Worm (Caenorhabditis elegans) whole organism, late embryonic: Measurements from ENCODE around the gene metl-13.

ENCODE experiments used
- C08G9.2 ChIP-seq: sonication (generic microtip); optimal IDR thresholded peaks from 2 replicates; lab custom pipeline; 2016; ENCODE audit warnings: mild to moderate bottlenecking, missing genetic modification characterization, moderate library complexity, missing compliant biosample characterization
- K02D7.2 ChIP-seq: sonication (generic microtip); optimal IDR thresholded peaks from 2 replicates; lab custom pipeline; 2017; ENCODE audit warnings: mild to moderate bottlenecking, missing genetic modification characterization, missing compliant biosample characterization
- ahr-1 ChIP-seq: sonication (generic microtip); optimal IDR thresholded peaks from 2 replicates; lab custom pipeline; 2016; ENCODE audit warnings: missing genetic modification characterization, missing compliant biosample characterization
- ama-1 ChIP-seq: fragments of 150-350 bp; optimal IDR thresholded peaks from 2 replicates; lab custom pipeline; 2014
- ceh-14 ChIP-seq: sonication (generic microtip); optimal IDR thresholded peaks from 2 replicates; lab custom pipeline; 2016; ENCODE audit warnings: missing genotype, missing genetic modification characterization, missing compliant biosample characterization
- ceh-18 ChIP-seq: sonication (generic microtip); optimal IDR thresholded peaks from 2 replicates; lab custom pipeline; 2016; ENCODE audit warnings: missing genetic modification characterization, missing compliant biosample characterization
- ceh-19 ChIP-seq: fragments of 200-800 bp; sonication (Bioruptor generic); optimal IDR thresholded peaks from 2 replicates; lab custom pipeline; 2018; ENCODE audit warnings: mild to moderate bottlenecking, missing genetic modification characterization, missing compliant biosample characterization
- ceh-2 ChIP-seq: sonication (generic microtip); optimal IDR thresholded peaks from 2 replicates; lab custom pipeline; 2016; ENCODE audit warnings: missing genotype, missing genetic modification characterization, missing compliant biosample characterization
- ceh-24 ChIP-seq: sonication (generic microtip); optimal IDR thresholded peaks from 2 replicates; lab custom pipeline; 2016; ENCODE audit warnings: mild to moderate bottlenecking, missing genetic modification characterization, missing compliant biosample characterization
- ceh-30 ChIP-seq: fragments of 150-350 bp; optimal IDR thresholded peaks from 2 replicates; lab custom pipeline; 2014; ENCODE audit warnings: missing biosample characterization, missing genetic modification characterization
- ceh-45 ChIP-seq: fragments of 200-800 bp; sonication (Bioruptor generic); IDR thresholded peaks from 2 replicates; pipeline ENCODE4 v1.3.6; 2022; ENCODE audit warnings: missing genetic modification reagents, missing genetic modification characterization, missing compliant biosample characterization
- ceh-48 ChIP-seq: sonication (generic microtip); optimal IDR thresholded peaks from 2 replicates; lab custom pipeline; 2016; ENCODE audit warnings: missing genetic modification characterization, inconsistent platforms, missing compliant biosample characterization
- ceh-6 ChIP-seq: fragments of 200-800 bp; sonication (Bioruptor generic); optimal IDR thresholded peaks from 2 replicates; lab custom pipeline; 2018; ENCODE audit warnings: mild to moderate bottlenecking, missing genetic modification characterization, missing compliant biosample characterization
- che-1 ChIP-seq: sonication (generic microtip); optimal IDR thresholded peaks from 2 replicates; lab custom pipeline; 2016; ENCODE audit warnings: mild to moderate bottlenecking, missing genetic modification characterization, missing compliant biosample characterization
- dmd-4 ChIP-seq: sonication (generic microtip); optimal IDR thresholded peaks from 2 replicates; lab custom pipeline; 2016; ENCODE audit warnings: borderline replicate concordance, missing genetic modification characterization, missing compliant biosample characterization
- elt-2 ChIP-seq: sonication (generic microtip); optimal IDR thresholded peaks from 2 replicates; lab custom pipeline; 2016; ENCODE audit warnings: missing genetic modification reagents, missing genetic modification characterization, missing compliant biosample characterization
- elt-4 ChIP-seq: sonication (generic microtip); optimal IDR thresholded peaks from 2 replicates; lab custom pipeline; 2016; ENCODE audit warnings: missing genetic modification characterization, missing compliant biosample characterization
- fkh-10 ChIP-seq: fragments of 150-350 bp; optimal IDR thresholded peaks from 2 replicates; lab custom pipeline; 2014; ENCODE audit warnings: missing biosample characterization, missing genetic modification reagents, missing genetic modification characterization
- fkh-6 ChIP-seq: sonication (generic microtip); optimal IDR thresholded peaks from 2 replicates; lab custom pipeline; 2016; ENCODE audit warnings: missing genetic modification characterization, missing compliant biosample characterization
- gmeb-2 ChIP-seq: sonication (generic microtip); optimal IDR thresholded peaks from 2 replicates; lab custom pipeline; 2016; ENCODE audit warnings: missing genetic modification characterization, inconsistent platforms, missing compliant biosample characterization
- hlh-13 ChIP-seq: fragments of 200-800 bp; sonication (Bioruptor generic); optimal IDR thresholded peaks from 2 replicates; lab custom pipeline; 2018; ENCODE audit warnings: mild to moderate bottlenecking, missing genetic modification characterization, missing compliant biosample characterization
- hlh-8 ChIP-seq: sonication (generic microtip); optimal IDR thresholded peaks from 2 replicates; lab custom pipeline; 2016; ENCODE audit warnings: missing genotype, missing genetic modification characterization, missing compliant biosample characterization
- lim-6 ChIP-seq: sonication (generic microtip); optimal IDR thresholded peaks from 2 replicates; lab custom pipeline; 2016; ENCODE audit warnings: missing genetic modification characterization, missing compliant biosample characterization
- madf-2 ChIP-seq: sonication (generic microtip); optimal IDR thresholded peaks from 2 replicates; lab custom pipeline; 2017; ENCODE audit warnings: missing genetic modification characterization, missing compliant biosample characterization
- mec-3 ChIP-seq: sonication (generic microtip); optimal IDR thresholded peaks from 2 replicates; lab custom pipeline; 2016; ENCODE audit warnings: borderline replicate concordance, missing genetic modification characterization, missing compliant biosample characterization
- nfya-1 ChIP-seq: sonication (generic microtip); optimal IDR thresholded peaks from 2 replicates; lab custom pipeline; 2017; ENCODE audit warnings: missing genetic modification characterization, mild to moderate bottlenecking, missing compliant biosample characterization, antibody characterized with exemption, moderate library complexity
- nhr-11 ChIP-seq: fragments of 150-350 bp; optimal IDR thresholded peaks from 2 replicates; lab custom pipeline; 2014; ENCODE audit warnings: missing biosample characterization, missing genetic modification characterization
- npax-4 ChIP-seq: sonication (generic microtip); optimal IDR thresholded peaks from 2 replicates; lab custom pipeline; 2016; ENCODE audit warnings: missing genetic modification characterization, missing compliant biosample characterization
- pha-2 ChIP-seq: sonication (generic microtip); optimal IDR thresholded peaks from 2 replicates; lab custom pipeline; 2017; ENCODE audit warnings: mild to moderate bottlenecking, missing genetic modification characterization, missing compliant biosample characterization
- pha-4 ChIP-seq: fragments of 150-350 bp; optimal IDR thresholded peaks from 2 replicates; lab custom pipeline; 2018; ENCODE audit warnings: missing biosample characterization, missing genetic modification reagents, missing genetic modification characterization
- pqm-1 ChIP-seq: sonication (generic microtip); optimal IDR thresholded peaks from 2 replicates; lab custom pipeline; 2016; ENCODE audit warnings: missing genetic modification characterization, missing compliant biosample characterization
- rnt-1 ChIP-seq: sonication (generic microtip); optimal IDR thresholded peaks from 2 replicates; lab custom pipeline; 2016; ENCODE audit warnings: missing genetic modification characterization, missing compliant biosample characterization
- sdc-2 ChIP-seq: sonication (generic microtip); optimal IDR thresholded peaks from 2 replicates; lab custom pipeline; 2016; ENCODE audit warnings: missing genotype, missing genetic modification characterization, missing compliant biosample characterization
- syd-9 ChIP-seq: sonication (generic microtip); optimal IDR thresholded peaks from 2 replicates; lab custom pipeline; 2016; ENCODE audit warnings: mild to moderate bottlenecking, missing genetic modification characterization, moderate library complexity, missing compliant biosample characterization
- tbx-2 ChIP-seq: sonication (generic microtip); optimal IDR thresholded peaks from 2 replicates; lab custom pipeline; 2016; ENCODE audit warnings: missing genetic modification characterization, missing compliant biosample characterization
- tbx-7 ChIP-seq: sonication (generic microtip); optimal IDR thresholded peaks from 2 replicates; lab custom pipeline; 2016; ENCODE audit warnings: missing genotype, missing genetic modification characterization, missing compliant biosample characterization
- unc-55 ChIP-seq: sonication (generic microtip); optimal IDR thresholded peaks from 2 replicates; lab custom pipeline; 2017; ENCODE audit warnings: missing biosample characterization, missing genetic modification reagents, missing genetic modification characterization
- unc-86 ChIP-seq: sonication (generic microtip); optimal IDR thresholded peaks from 2 replicates; lab custom pipeline; 2016; ENCODE audit warnings: missing genetic modification characterization, missing compliant biosample characterization
- ztf-16 ChIP-seq: sonication (generic microtip); optimal IDR thresholded peaks from 2 replicates; lab custom pipeline; 2017; ENCODE audit warnings: missing genetic modification characterization, missing compliant biosample characterization

metl-13 gene

ce11 chrIV:6605863-6606262 is 29.0 kb upstream of the metl-13 start, which contains the start of gene nstp-2:
TSS of gene nstp-2 (minus strand) at chrIV:6606188.
- TF ChIP-seq nhr-11 (tag; lab: Kevin White, UChicago): no peak
- no peak for TF ChIP-seq ceh-48 (tag; lab: Kevin White, UChicago)
- no peak for TF ChIP-seq madf-2 (tag; lab: Kevin White, UChicago)
- no peak for TF ChIP-seq ceh-30 (tag; lab: Kevin White, UChicago)
- no peak for TF ChIP-seq hlh-13 (GFP tag; lab: Kevin White, UChicago)
- no peak for TF ChIP-seq fkh-10 (GFP tag; lab: Kevin White, UChicago)
- no peak for TF ChIP-seq elt-2
- TF ChIP-seq ceh-19 (GFP tag; lab: Kevin White, UChicago): no peak
- no peak for TF ChIP-seq nfya-1 (tag; lab: Kevin White, UChicago)
- TF ChIP-seq C08G9.2 (tag; lab: Kevin White, UChicago): no peak
- no peak for TF ChIP-seq tbx-2 (tag; lab: Kevin White, UChicago)
- no peak for TF ChIP-seq rnt-1 (tag; lab: Kevin White, UChicago)
- no peak for TF ChIP-seq pha-4 (tag; lab: Kevin White, UChicago)
- TF ChIP-seq mec-3: no peak
- TF ChIP-seq ceh-18 (tag; lab: Kevin White, UChicago): no peak
- no peak for TF ChIP-seq che-1 (tag; lab: Kevin White, UChicago)
- TF ChIP-seq syd-9 (tag; lab: Kevin White, UChicago): no peak
- no peak for TF ChIP-seq ama-1
- no peak for TF ChIP-seq pha-2 (tag; lab: Kevin White, UChicago)
- TF ChIP-seq sdc-2 (tag; lab: Kevin White, UChicago): no peak

DNA sequence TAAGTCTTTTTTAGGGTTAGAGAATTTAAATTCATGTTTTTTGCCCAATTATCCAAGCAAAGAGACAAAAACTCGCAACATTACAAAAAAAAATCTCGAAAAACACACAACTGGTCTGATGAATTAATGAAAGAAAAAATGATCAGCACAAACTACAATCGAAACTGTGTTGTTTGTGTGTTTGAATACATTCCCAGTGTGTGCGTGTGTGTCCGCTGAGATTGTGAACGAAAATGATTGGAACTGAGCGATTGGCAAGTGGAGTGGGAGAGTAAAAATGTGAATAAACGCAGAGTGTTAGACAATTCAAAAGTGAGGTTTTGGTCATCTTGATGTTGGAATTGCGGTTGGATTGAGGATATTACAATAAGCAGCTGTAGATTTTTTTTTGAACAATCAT is 28.3 kb upstream of the metl-13 start:
- TF ChIP-seq ceh-19 (GFP tag; lab: Kevin White, UChicago) (no peak), dmd-4 (tag; lab: Kevin White, UChicago) (no peak), tbx-7 (tag; lab: Kevin White, UChicago) (no peak), elt-4 (tag; lab: Kevin White, UChicago) (no peak)

DNA sequence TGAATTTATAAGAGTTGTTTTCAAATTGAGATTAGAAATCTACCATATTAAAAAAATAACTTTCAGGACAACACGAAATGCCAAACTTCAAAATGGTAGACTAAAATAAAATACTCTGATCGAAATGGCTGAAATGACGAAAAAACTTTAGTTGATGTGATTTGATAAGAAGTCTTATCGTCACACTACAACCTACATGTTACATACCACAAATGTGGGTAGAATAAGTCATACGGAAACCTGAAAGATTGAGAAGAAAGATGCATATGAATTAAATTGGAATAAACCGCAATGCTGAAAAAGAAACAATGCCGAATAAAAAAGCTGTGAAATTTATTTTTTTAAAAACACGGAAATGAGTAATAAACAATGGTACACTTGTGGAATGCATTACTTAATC is 27.8 kb upstream of the metl-13 start:
- TF ChIP-seq fkh-10 (GFP tag; lab: Kevin White, UChicago): no peak

DNA sequence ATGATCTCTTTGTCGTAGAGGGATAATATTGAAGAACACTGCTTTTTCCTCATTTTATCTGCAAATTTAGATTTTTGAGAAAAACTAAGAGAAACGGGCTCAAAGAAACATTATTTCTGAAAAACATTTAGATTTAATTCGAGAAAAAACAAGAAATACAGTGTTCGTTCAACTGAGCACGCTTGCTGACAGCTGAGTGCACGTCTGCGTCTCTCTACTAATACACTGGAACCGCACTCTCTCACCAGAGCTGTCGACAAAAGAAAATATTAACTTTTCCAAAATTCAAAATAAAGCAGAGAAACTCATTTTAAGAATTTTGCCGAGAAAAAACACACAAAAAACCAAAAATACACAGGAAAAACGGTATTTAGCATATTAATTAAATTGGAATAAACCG is 21.6 kb upstream of the metl-13 start, which contains the start of gene drh-1:
TSS of gene drh-1 (minus strand) at position 58 of the 400 bp plus-strand sequence.
- no peak for TF ChIP-seq ceh-6 (GFP tag; lab: Kevin White, UChicago)
- TF ChIP-seq tbx-7 (tag; lab: Kevin White, UChicago): no peak
- TF ChIP-seq ceh-24: no peak
- no peak for TF ChIP-seq fkh-6 (tag; lab: Kevin White, UChicago)
- no peak for TF ChIP-seq gmeb-2 (tag; lab: Kevin White, UChicago)
- no peak for TF ChIP-seq elt-4 (tag; lab: Kevin White, UChicago)
- TF ChIP-seq nhr-11 (tag; lab: Kevin White, UChicago): no peak

ce11 chrIV:6618607-6619006 is 16.3 kb upstream of the metl-13 start:
- TF ChIP-seq sdc-2 (tag; lab: Kevin White, UChicago) (no peak), elt-4 (tag; lab: Kevin White, UChicago) (no peak), ztf-16 (no peak), mec-3 (no peak), madf-2 (tag; lab: Kevin White, UChicago) (no peak), hlh-8 (no peak), npax-4 (tag; lab: Kevin White, UChicago) (no peak), hlh-13 (GFP tag; lab: Kevin White, UChicago) (no peak), ceh-2 (tag; lab: Kevin White, UChicago) (no peak), ceh-45 (GFP tag; lab: Robert Waterston, UW) (no peak), lim-6 (tag; lab: Kevin White, UChicago) (no peak), pqm-1 (tag; lab: Kevin White, UChicago) (no peak), unc-55 (GFP tag; lab: Kevin White, UChicago) (no peak), unc-86 (tag; lab: Kevin White, UChicago) (no peak), ceh-19 (GFP tag; lab: Kevin White, UChicago) (no peak), ceh-14 (no peak), K02D7.2 (tag; lab: Kevin White, UChicago) (no peak), ahr-1 (tag; lab: Kevin White, UChicago) (no peak)
